Worm (Caenorhabditis elegans) whole organism, L3 larva: ENCODE results near the gene nas-19.

Source experiments
- jun-1 ChIP-seq: fragments of 150-350 bp; optimal IDR thresholded peaks from 2 replicates; lab custom pipeline; 2014; ENCODE audit warnings: missing biosample characterization, missing genetic modification reagents, missing genetic modification characterization
- nhr-237 ChIP-seq: fragments of 150-350 bp; optimal IDR thresholded peaks from 2 replicates; lab custom pipeline; 2014; ENCODE audit warnings: missing biosample characterization, missing genetic modification characterization
- nhr-76 ChIP-seq: fragments of 150-350 bp; sonication (generic microtip); optimal IDR thresholded peaks from 5 replicates; lab custom pipeline; 2014; ENCODE audit warnings: missing biosample characterization, missing genetic modification characterization
- snpc-4 ChIP-seq: fragments of 150-350 bp; optimal IDR thresholded peaks from 2 replicates; lab custom pipeline; 2014; ENCODE audit warnings: missing biosample characterization, missing genetic modification characterization

- TF ChIP-seq snpc-4 = no peak
- no peak for TF ChIP-seq jun-1
- TF ChIP-seq nhr-237 (tag; lab: Kevin White, UChicago) = no peak
- TF ChIP-seq nhr-76 (tag; lab: Kevin White, UChicago) = no peak
These were observed 51.2 kb downstream of the nas-19 start for ce11 chrV:11351263-11351662.
